Fruit fly (Drosophila melanogaster): Measurements from ENCODE around the gene CtIP.

CtIP gene

DNA sequence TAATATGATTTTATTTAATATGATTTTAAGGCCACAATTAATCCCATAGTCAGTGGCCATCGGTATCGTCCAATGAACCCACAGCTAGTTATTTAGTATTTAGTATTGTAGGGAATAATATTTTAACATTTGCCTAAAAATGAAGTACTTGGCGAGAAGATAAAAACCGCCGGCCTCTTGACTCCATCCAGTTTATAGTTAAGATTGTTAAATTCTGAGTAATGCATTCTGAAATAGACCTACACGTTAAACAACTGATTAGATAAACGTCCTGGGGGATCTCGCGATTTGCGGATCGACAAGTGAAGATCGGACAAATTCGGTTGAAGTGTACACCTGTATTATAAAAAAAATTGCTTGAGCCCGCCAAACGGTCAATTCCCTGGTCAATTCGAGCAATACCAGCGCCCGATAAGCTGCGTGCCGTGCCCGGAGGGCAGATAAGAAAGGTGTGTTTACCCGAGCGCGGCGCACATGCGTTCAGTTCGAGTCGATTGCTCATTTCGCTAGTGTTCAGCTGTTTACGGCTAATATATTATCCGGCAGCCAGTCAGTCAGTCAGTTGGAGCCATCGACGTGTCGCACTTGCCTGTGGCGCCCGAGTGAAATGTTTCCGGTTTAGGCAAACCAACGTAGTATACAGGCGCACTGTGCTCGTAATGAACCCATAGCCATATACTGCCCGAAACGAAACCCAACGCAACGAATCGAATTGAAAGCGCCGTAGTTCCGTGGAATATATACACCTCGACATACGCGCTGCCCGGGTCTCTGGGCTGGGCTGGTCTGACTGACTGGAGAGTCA lies 48.8 kb upstream of the CtIP start:
- no peak for TF ChIP-seq Abd-B (GFP tag; optimal IDR thresholded peaks at IDR 0.05)
- no peak for TF ChIP-seq CG17912 (GFP tag; optimal IDR thresholded peaks at IDR 0.05)
- TF ChIP-seq so (GFP tag; IDR thresholded peaks at IDR 0.05): no peak
- TF ChIP-seq cg (GFP tag; optimal IDR thresholded peaks at IDR 0.05): no peak
- no peak for TF ChIP-seq MESR4 (GFP tag; optimal IDR thresholded peaks at IDR 0.05)
- TF ChIP-seq kay (GFP tag; optimal IDR thresholded peaks at IDR 0.05): no peak
- TF ChIP-seq Jarid2 (GFP tag; optimal IDR thresholded peaks at IDR 0.05): no peak
- TF ChIP-seq Sry-δ (GFP tag; optimal IDR thresholded peaks at IDR 0.05): no peak
- TF ChIP-seq Awh (GFP tag; IDR thresholded peaks at IDR 0.05): no peak
- TF ChIP-seq CG33557 (GFP tag; optimal IDR thresholded peaks at IDR 0.05): no peak
- no peak for TF ChIP-seq CG17385 (GFP tag; optimal IDR thresholded peaks at IDR 0.05)
- TF ChIP-seq Hr39 (optimal IDR thresholded peaks at IDR 0.05): no peak
- no peak for TF ChIP-seq hkb (optimal IDR thresholded peaks at IDR 0.05)
- TF ChIP-seq hkb (GFP tag; IDR thresholded peaks at IDR 0.05): 0 out of 2 replicates have a peak, but pooled peaks have one; percentile 14
- TF ChIP-seq CG17829 (tag; optimal IDR thresholded peaks at IDR 0.05): no peak
- TF ChIP-seq Atf6 (GFP tag; IDR thresholded peaks at IDR 0.05): no peak
- no peak for TF ChIP-seq CG7786 (GFP tag; optimal IDR thresholded peaks at IDR 0.05)
- no peak for TF ChIP-seq CG10274 (GFP tag; optimal IDR thresholded peaks at IDR 0.05)
- peak; percentile 2 for TF ChIP-seq Hmr (GFP tag; optimal IDR thresholded peaks at IDR 0.05)
- TF ChIP-seq CG13775 (GFP tag; optimal IDR thresholded peaks at IDR 0.05): no peak
- no peak for TF ChIP-seq sim (GFP tag; IDR thresholded peaks at IDR 0.05)
- no peak; the same call in 1 of the 2 replicates for TF ChIP-seq Adf1 (GFP tag; IDR thresholded peaks at IDR 0.05)
- TF ChIP-seq CG10979 (tag; optimal IDR thresholded peaks at IDR 0.05): no peak
- TF ChIP-seq CG9727 (GFP tag; optimal IDR thresholded peaks at IDR 0.05): no peak
- TF ChIP-seq nau (GFP tag; optimal IDR thresholded peaks at IDR 0.05): no peak
- TF ChIP-seq CG14667 (GFP tag; IDR thresholded peaks at IDR 0.05): no peak
- TF ChIP-seq onecut (GFP tag; IDR thresholded peaks at IDR 0.05): no peak
- TF ChIP-seq D19A (tag; optimal IDR thresholded peaks at IDR 0.05): no peak
- TF ChIP-seq CG12236 (GFP tag; optimal IDR thresholded peaks at IDR 0.05): no peak
- TF ChIP-seq Eip74EF (GFP tag; optimal IDR thresholded peaks at IDR 0.05): peak in 1 of 2 experiments; percentile 55
- no peak for TF ChIP-seq nerfin-2 (GFP tag; IDR thresholded peaks at IDR 0.05; ENCODE audit: partially characterized antibody)
- no peak for TF ChIP-seq br (optimal IDR thresholded peaks at IDR 0.05)
- no peak for TF ChIP-seq gsb (GFP tag; IDR thresholded peaks at IDR 0.05)
- TF ChIP-seq CG4707 (GFP tag; optimal IDR thresholded peaks at IDR 0.05): no peak
- no peak for TF ChIP-seq lmd (GFP tag; IDR thresholded peaks at IDR 0.05)
- no peak for TF ChIP-seq CG11085 (GFP tag; IDR thresholded peaks at IDR 0.05)
- no peak for TF ChIP-seq twi (tag; optimal IDR thresholded peaks at IDR 0.05)
- TF ChIP-seq prd (optimal IDR thresholded peaks at IDR 0.05): no peak
- no peak for TF ChIP-seq prd (GFP tag; IDR thresholded peaks at IDR 0.05)
- TF ChIP-seq D (optimal IDR thresholded peaks at IDR 0.05): no peak
- no peak for TF ChIP-seq D (GFP tag; optimal IDR thresholded peaks at IDR 0.05)
- TF ChIP-seq ham (GFP tag; IDR thresholded peaks at IDR 0.05): no peak
- no peak for TF ChIP-seq Xbp1 (GFP tag; optimal IDR thresholded peaks at IDR 0.05)
- TF ChIP-seq CG14014 (GFP tag; IDR thresholded peaks at IDR 0.05): no peak
- no peak for TF ChIP-seq Asciz (GFP tag; optimal IDR thresholded peaks at IDR 0.05)
- TF ChIP-seq gsb-n (tag; optimal IDR thresholded peaks at IDR 0.05): no peak
- TF ChIP-seq CG13424 (tag; optimal IDR thresholded peaks at IDR 0.05): no peak
- no peak for TF ChIP-seq HLH4C (GFP tag; IDR thresholded peaks at IDR 0.05; ENCODE audit: partially characterized antibody)
- TF ChIP-seq Elba2 (GFP tag; optimal IDR thresholded peaks at IDR 0.05): no peak
- TF ChIP-seq Gsc (GFP tag; IDR thresholded peaks at IDR 0.05): no peak
- no peak for TF ChIP-seq dan (GFP tag; IDR thresholded peaks at IDR 0.05)
